Fruit fly (Drosophila melanogaster) S2 (cell line): ENCODE results near the gene CG43779.

Experiments
- CG8478 ChIP-seq: fragments of >200 bp; optimal IDR thresholded peaks from 2 replicates; lab custom pipeline; 2018
- CTCF ChIP-seq, 2 experiments: fragments of >200 bp; optimal IDR thresholded peaks; 2 replicates each; lab custom pipeline; 2018

- TF ChIP-seq CTCF (optimal IDR thresholded peaks at IDR 0.05; lab: Kevin White, UChicago) (no peak), CG8478 (lab: Kevin White, UChicago) (no peak)
Measured at dm6 chr2L:13306655-13307054, at the start of gene CG43779.
